Worm (Caenorhabditis elegans): ENCODE data around the gene fbxa-135.

The fbxa-135 gene

ce11 chrV:15431322-15432052 is 29.4 kb downstream of the fbxa-135 start:
- TF ChIP-seq nhr-28 (tag; optimal IDR thresholded peaks at IDR 0.05), result no peak
- no peak for TF ChIP-seq hlh-1 (tag; optimal IDR thresholded peaks at IDR 0.05)
- TF ChIP-seq mep-1 (tag; optimal IDR thresholded peaks at IDR 0.05), result no peak
- TF ChIP-seq elt-1 (tag; optimal IDR thresholded peaks at IDR 0.05; ENCODE audit: borderline replicate concordance, insufficient read depth), result no peak
- no peak for TF ChIP-seq ztf-11 (tag; optimal IDR thresholded peaks at IDR 0.05)
- TF ChIP-seq unc-39 (tag; optimal IDR thresholded peaks at IDR 0.05), result no peak
- no peak for TF ChIP-seq mls-2 (tag; optimal IDR thresholded peaks at IDR 0.05)
- TF ChIP-seq ceh-43 (GFP tag; optimal IDR thresholded peaks at IDR 0.05), result no peak
- TF ChIP-seq M03D4.4 (tag; optimal IDR thresholded peaks at IDR 0.05), result no peak
- no peak for TF ChIP-seq lin-32 (GFP tag; optimal IDR thresholded peaks at IDR 0.05)
- TF ChIP-seq blmp-1 (tag; optimal IDR thresholded peaks at IDR 0.05), result no peak
- TF ChIP-seq unc-62 (GFP tag; optimal IDR thresholded peaks at IDR 0.05), result no peak
- no peak for TF ChIP-seq lin-13 (tag; optimal IDR thresholded peaks at IDR 0.05)

- TF ChIP-seq tbx-8 (GFP tag; optimal IDR thresholded peaks at IDR 0.05) (no peak), nhr-12 (tag; optimal IDR thresholded peaks at IDR 0.05) (no peak), unc-120 (tag; optimal IDR thresholded peaks at IDR 0.05; ENCODE audit: poor library complexity, severe bottlenecking) (no peak), elt-1 (tag; optimal IDR thresholded peaks at IDR 0.05; ENCODE audit: borderline replicate concordance, insufficient read depth) (no peak), zip-8 (tag; optimal IDR thresholded peaks at IDR 0.05) (no peak), unc-39 (tag; optimal IDR thresholded peaks at IDR 0.05) (no peak), nhr-2 (tag; optimal IDR thresholded peaks at IDR 0.05) (no peak), ceh-83 (GFP tag; optimal IDR thresholded peaks at IDR 0.05) (no peak), ham-2 (GFP tag; optimal IDR thresholded peaks at IDR 0.05) (no peak), drap-1 (GFP tag; optimal IDR thresholded peaks at IDR 0.05) (no peak), blmp-1 (tag; optimal IDR thresholded peaks at IDR 0.05) (no peak), cnd-1 (tag; optimal IDR thresholded peaks at IDR 0.05) (no peak), lsy-2 (tag; optimal IDR thresholded peaks at IDR 0.05) (no peak)
These were observed 30.4 kb downstream of the fbxa-135 start, which contains the start of gene T26H5.8 for ce11 chrV:15432457-15432856. Gene T26H5.8, minus strand, starts transcription at chrV:15432726.

- TF ChIP-seq cnd-1 (tag; optimal IDR thresholded peaks at IDR 0.05) (no peak), blmp-1 (tag; optimal IDR thresholded peaks at IDR 0.05) (no peak), lsy-2 (tag; optimal IDR thresholded peaks at IDR 0.05) (no peak), ces-1 (GFP tag; optimal IDR thresholded peaks at IDR 0.05) (no peak), nhr-76 (tag; optimal IDR thresholded peaks at IDR 0.05) (no peak), nhr-237 (tag; optimal IDR thresholded peaks at IDR 0.05) (no peak), sem-2 (GFP tag; optimal IDR thresholded peaks at IDR 0.05) (no peak), hlh-1 (tag; optimal IDR thresholded peaks at IDR 0.05) (no peak)
These were observed 32.6 kb downstream of the fbxa-135 start for ce11 chrV:15434647-15435046.

ce11 chrV:15436133-15436532 is 34.1 kb downstream of the fbxa-135 start:
- TF ChIP-seq mls-2 (tag; optimal IDR thresholded peaks at IDR 0.05) (no peak), blmp-1 (tag; optimal IDR thresholded peaks at IDR 0.05) (no peak), nhr-76 (tag; optimal IDR thresholded peaks at IDR 0.05) (no peak), mab-5 (tag; optimal IDR thresholded peaks at IDR 0.05) (no peak), sptf-1 (tag; optimal IDR thresholded peaks at IDR 0.05) (no peak), unc-39 (tag; optimal IDR thresholded peaks at IDR 0.05) (no peak), nhr-237 (tag; optimal IDR thresholded peaks at IDR 0.05) (no peak), unc-62 (GFP tag; optimal IDR thresholded peaks at IDR 0.05) (no peak), ceh-83 (GFP tag; optimal IDR thresholded peaks at IDR 0.05) (no peak), mep-1 (tag; optimal IDR thresholded peaks at IDR 0.05) (no peak), nhr-2 (tag; optimal IDR thresholded peaks at IDR 0.05) (no peak), cnd-1 (tag; optimal IDR thresholded peaks at IDR 0.05) (no peak), lin-13 (tag; optimal IDR thresholded peaks at IDR 0.05) (no peak), lsy-2 (tag; optimal IDR thresholded peaks at IDR 0.05) (no peak), bed-3 (GFP tag; optimal IDR thresholded peaks at IDR 0.05) (no peak), nhr-28 (tag; optimal IDR thresholded peaks at IDR 0.05) (no peak), tbx-8 (GFP tag; optimal IDR thresholded peaks at IDR 0.05) (no peak), nhr-12 (tag; optimal IDR thresholded peaks at IDR 0.05) (no peak), elt-3 (tag; optimal IDR thresholded peaks at IDR 0.05) (no peak), unc-120 (tag; optimal IDR thresholded peaks at IDR 0.05; ENCODE audit: poor library complexity, severe bottlenecking) (no peak)

All from whole organism, mixed stage, embryonic.